Fruit fly (Drosophila melanogaster): ENCODE data around the gene Lar.

The Lar gene

DNA sequence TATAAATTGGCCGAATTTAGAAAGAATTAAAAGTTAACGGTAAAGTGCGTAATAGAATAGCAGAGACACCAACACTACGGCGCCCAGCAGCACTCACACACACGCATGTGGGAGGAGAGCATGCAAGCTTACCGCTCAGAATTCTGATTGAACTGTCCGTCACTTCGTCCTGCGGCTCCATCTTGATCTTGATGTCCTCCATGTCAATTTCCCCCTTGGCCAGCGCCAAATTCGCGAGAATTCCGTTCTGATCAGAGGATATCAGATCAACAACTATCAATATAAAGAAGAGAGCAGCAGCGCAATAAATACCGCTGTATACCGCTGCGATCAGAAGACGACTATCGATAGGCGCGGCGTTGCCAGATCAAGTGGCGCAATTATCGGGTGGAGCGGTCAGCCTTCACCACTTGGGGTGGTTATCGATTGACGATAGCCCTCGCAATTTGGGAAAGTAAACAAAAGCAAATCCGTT, 149.2 kb downstream of the Lar start, which contains the start of the genes CG10462 and Nf-YB (continued):
- peak; percentile 88 for TF ChIP-seq Ets65A (GFP tag)
- TF ChIP-seq hb (GFP tag; IDR thresholded peaks at IDR 0.05; ENCODE audit: partially characterized antibody) = peak; percentile 96
- TF ChIP-seq CG15514 (GFP tag; optimal IDR thresholded peaks at IDR 0.05) = peak; percentile 73
- no peak for TF ChIP-seq CG3407 (GFP tag; optimal IDR thresholded peaks at IDR 0.05)
- peak; percentile 94 for TF ChIP-seq mld (GFP tag; IDR thresholded peaks at IDR 0.05; ENCODE audit: partially characterized antibody)
- TF ChIP-seq zfh1 (GFP tag; IDR thresholded peaks at IDR 0.05) = no peak
- TF ChIP-seq bigmax (GFP tag; optimal IDR thresholded peaks at IDR 0.05) = peak; percentile 80
- TF ChIP-seq dysf (GFP tag; IDR thresholded peaks at IDR 0.05) = no peak
- TF ChIP-seq CG8290 (GFP tag; optimal IDR thresholded peaks at IDR 0.05) = peak; percentile 60
- TF ChIP-seq CG8290 (tag; optimal IDR thresholded peaks at IDR 0.05) = no peak
- no peak for TF ChIP-seq ham (GFP tag; IDR thresholded peaks at IDR 0.05)
- peak; percentile 53 for TF ChIP-seq Ets97D (GFP tag; optimal IDR thresholded peaks at IDR 0.05)
- peak; percentile 73 for TF ChIP-seq sna (GFP tag; IDR thresholded peaks at IDR 0.05; ENCODE audit: partially characterized antibody)
- TF ChIP-seq CG6791 (GFP tag; IDR thresholded peaks at IDR 0.05; ENCODE audit: partially characterized antibody) = peak; percentile 98
- no peak for TF ChIP-seq bab2 (GFP tag; optimal IDR thresholded peaks at IDR 0.05)
- peak; percentile 27 to 50 for TF ChIP-seq Trl (optimal IDR thresholded peaks at IDR 0.05)
- TF ChIP-seq Trl (GFP tag; optimal IDR thresholded peaks at IDR 0.05) = no peak
- TF ChIP-seq CG16813 (GFP tag; IDR thresholded peaks at IDR 0.05; ENCODE audit: partially characterized antibody) = peak; percentile 91
- TF ChIP-seq YL-1 (GFP tag; optimal IDR thresholded peaks at IDR 0.05) = peak; percentile 69
- no peak for TF ChIP-seq tx (GFP tag; optimal IDR thresholded peaks at IDR 0.05)
- no peak for TF ChIP-seq CG32772 (GFP tag; IDR thresholded peaks at IDR 0.05)
- TF ChIP-seq Sry-β (GFP tag; optimal IDR thresholded peaks at IDR 0.05) = no peak
- TF ChIP-seq BEAF-32 (GFP tag; optimal IDR thresholded peaks at IDR 0.05) = peak; percentile 86
- peak; percentile 69 for TF ChIP-seq trem (tag; optimal IDR thresholded peaks at IDR 0.05)
- peak; percentile 95 for TF ChIP-seq CG14860 (GFP tag; IDR thresholded peaks at IDR 0.05; ENCODE audit: partially characterized antibody)
- TF ChIP-seq HLHmδ (GFP tag; optimal IDR thresholded peaks at IDR 0.05) = peak; percentile 33
- peak; percentile 26 for TF ChIP-seq gfzf (GFP tag; optimal IDR thresholded peaks at IDR 0.05)
- TF ChIP-seq CG14050 (GFP tag; IDR thresholded peaks at IDR 0.05) = no peak
- TF ChIP-seq Fer1 (GFP tag; optimal IDR thresholded peaks at IDR 0.05) = no peak
- TF ChIP-seq CG2712 (tag; optimal IDR thresholded peaks at IDR 0.05) = no peak
- TF ChIP-seq CG33213 (GFP tag; optimal IDR thresholded peaks at IDR 0.05) = peak; percentile 19
- TF ChIP-seq NfI (GFP tag; optimal IDR thresholded peaks at IDR 0.05) = no peak

DNA sequence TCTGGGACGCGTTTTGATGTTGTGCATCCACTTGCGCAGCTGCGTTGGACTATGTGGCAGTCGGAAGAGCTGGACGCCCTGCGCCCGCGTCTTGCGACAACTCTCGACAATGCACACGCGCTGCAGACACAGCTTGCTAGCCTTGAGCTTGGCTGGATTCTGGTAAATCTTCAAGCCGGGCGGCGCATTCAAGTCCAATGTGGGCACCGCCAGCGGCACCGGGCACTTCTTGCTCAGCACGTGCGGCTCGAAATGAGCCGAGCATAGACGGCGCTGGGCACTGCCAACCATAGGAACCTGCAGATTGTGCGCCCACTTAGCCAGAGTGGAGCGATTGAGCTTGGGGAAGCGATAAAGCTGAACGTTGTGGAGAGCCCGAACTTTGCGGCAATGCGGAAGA, 164.1 kb downstream of the Lar start:
- TF ChIP-seq Ets65A (GFP tag) = peak; percentile 91
- TF ChIP-seq unpg (GFP tag; optimal IDR thresholded peaks at IDR 0.05) = no peak

DNA sequence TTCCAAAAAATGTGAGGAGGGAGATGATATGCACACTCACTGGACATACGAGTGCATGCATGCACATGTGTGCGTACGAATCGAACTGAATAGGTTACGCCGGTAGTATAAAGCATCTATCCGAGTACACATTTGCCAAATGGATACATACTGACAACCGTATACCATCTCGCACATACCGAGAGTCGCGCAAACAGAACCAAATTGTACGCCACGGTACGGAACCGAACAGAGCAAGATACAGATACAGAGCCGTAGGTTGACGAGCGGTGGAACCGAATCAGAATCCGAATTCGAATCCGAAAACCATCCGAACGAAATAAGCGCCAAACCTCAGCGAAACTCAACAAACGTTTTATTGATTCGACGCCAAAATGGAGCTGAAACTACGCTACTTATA, 168.6 kb downstream of the Lar start:
- TF ChIP-seq CG17359 (tag; optimal IDR thresholded peaks at IDR 0.05) (no peak), en (GFP tag; optimal IDR thresholded peaks at IDR 0.05) (no peak), oc (tag; optimal IDR thresholded peaks at IDR 0.05) (no peak), Awh (GFP tag; IDR thresholded peaks at IDR 0.05) (no peak), CG18476 (GFP tag; optimal IDR thresholded peaks at IDR 0.05) (no peak), crp (GFP tag; optimal IDR thresholded peaks at IDR 0.05) (no peak), HLHmδ (GFP tag; optimal IDR thresholded peaks at IDR 0.05) (no peak), CG13894 (tag; optimal IDR thresholded peaks at IDR 0.05) (peak; percentile 99), B-H1 (GFP tag; IDR thresholded peaks at IDR 0.05) (no peak), CG34376 (GFP tag; optimal IDR thresholded peaks at IDR 0.05) (no peak), mirr (GFP tag; optimal IDR thresholded peaks at IDR 0.05) (peak; percentile 17), chinmo (GFP tag; IDR thresholded peaks at IDR 0.05; ENCODE audit: partially characterized antibody) (peak; percentile 84; the same call in 2 of the 4 replicates), CG12769 (tag; optimal IDR thresholded peaks at IDR 0.05) (no peak), CG12942 (GFP tag; optimal IDR thresholded peaks at IDR 0.05) (no peak), CG6254 (GFP tag; optimal IDR thresholded peaks at IDR 0.05) (no peak), Usf (GFP tag; optimal IDR thresholded peaks at IDR 0.05) (no peak), CG12391 (tag; optimal IDR thresholded peaks at IDR 0.05) (no peak), CG32767 (GFP tag; IDR thresholded peaks at IDR 0.05) (peak; percentile 67; the same call in 1 of the 2 replicates)

All from whole organism, embryonic.